Worm (Caenorhabditis elegans) whole organism, mixed stage, embryonic: ENCODE measurements around the gene oxi-1.

Source experiments
- lsy-2 ChIP-seq: fragments of 150-350 bp; optimal IDR thresholded peaks from 2 replicates; lab custom pipeline; 2014; ENCODE audit warnings: missing biosample characterization, missing genetic modification characterization
- sptf-1 ChIP-seq: sonication (generic microtip); optimal IDR thresholded peaks from 2 replicates; lab custom pipeline; 2017; ENCODE audit warnings: mild to moderate bottlenecking, missing genetic modification characterization, moderate library complexity, missing compliant biosample characterization
- unc-62 ChIP-seq: fragments of 150-350 bp; optimal IDR thresholded peaks from 2 replicates; lab custom pipeline; 2014; ENCODE audit warnings: missing biosample characterization, missing genetic modification reagents, missing genetic modification characterization

ce11 chrIII:10810837-10811814 is 47.0 kb upstream of the oxi-1 start:
- TF ChIP-seq sptf-1 (tag; lab: Kevin White, UChicago) (peak; percentile 7), lsy-2 (tag; lab: Kevin White, UChicago) (no peak), unc-62 (GFP tag; lab: Kevin White, UChicago) (no peak)
